Worm (Caenorhabditis elegans) whole organism, mixed stage, embryonic: Measurements from ENCODE around the gene che-12.

Experiments used
- M03D4.4 ChIP-seq: sonication (generic microtip); optimal IDR thresholded peaks from 2 replicates; lab custom pipeline; 2017; ENCODE audit warnings: mild to moderate bottlenecking, missing genetic modification characterization, missing compliant biosample characterization
- bed-3 ChIP-seq: fragments of 200-800 bp; sonication (Bioruptor generic); optimal IDR thresholded peaks from 3 replicates; lab custom pipeline; 2018; ENCODE audit warnings: mild to moderate bottlenecking, missing genetic modification characterization, moderate library complexity, missing compliant biosample characterization
- ceh-39 ChIP-seq: fragments of 150-350 bp; optimal IDR thresholded peaks from 2 replicates; lab custom pipeline; 2014; ENCODE audit warnings: missing biosample characterization, missing genetic modification characterization
- ceh-43 ChIP-seq: fragments of 200-800 bp; sonication (Bioruptor generic); optimal IDR thresholded peaks from 2 replicates; lab custom pipeline; 2018; ENCODE audit warnings: mild to moderate bottlenecking, missing genetic modification characterization, moderate library complexity, missing compliant biosample characterization
- ceh-83 ChIP-seq: fragments of 200-800 bp; sonication (Bioruptor generic); optimal IDR thresholded peaks from 2 replicates; lab custom pipeline; 2018; ENCODE audit warnings: mild to moderate bottlenecking, missing genetic modification characterization, missing compliant biosample characterization
- ces-1 ChIP-seq: fragments of 150-350 bp; optimal IDR thresholded peaks from 2 replicates; lab custom pipeline; 2014; ENCODE audit warnings: missing biosample characterization, missing genetic modification reagents, missing genetic modification characterization
- cnd-1 ChIP-seq: fragments of 200-800 bp; sonication (Bioruptor generic); optimal IDR thresholded peaks from 2 replicates; lab custom pipeline; 2018; ENCODE audit warnings: mild to moderate bottlenecking, missing genetic modification characterization, missing compliant biosample characterization
- drap-1 ChIP-seq: fragments of 200-800 bp; sonication (Bioruptor generic); optimal IDR thresholded peaks from 3 replicates; lab custom pipeline; 2018; ENCODE audit warnings: mild to moderate bottlenecking, missing genetic modification characterization, missing compliant biosample characterization
- elt-1 ChIP-seq: sonication (generic microtip); optimal IDR thresholded peaks from 2 replicates; lab custom pipeline; 2017; ENCODE audit warnings: missing genetic modification characterization, mild to moderate bottlenecking, missing compliant biosample characterization, antibody characterized with exemption, moderate library complexity, borderline replicate concordance; ENCODE audit not compliant: insufficient read depth
- elt-3 ChIP-seq: fragments of 150-350 bp; optimal IDR thresholded peaks from 2 replicates; lab custom pipeline; 2014; ENCODE audit warnings: missing biosample characterization, missing genetic modification characterization
- flh-1 ChIP-seq: fragments of 200-800 bp; sonication (Bioruptor generic); optimal IDR thresholded peaks from 2 replicates; lab custom pipeline; 2018; ENCODE audit warnings: mild to moderate bottlenecking, missing genetic modification characterization, moderate library complexity, missing compliant biosample characterization
- ham-2 ChIP-seq: fragments of 200-800 bp; sonication (Bioruptor generic); optimal IDR thresholded peaks from 2 replicates; lab custom pipeline; 2018; ENCODE audit warnings: mild to moderate bottlenecking, missing genetic modification characterization, missing compliant biosample characterization
- hlh-1 ChIP-seq: fragments of 150-350 bp; optimal IDR thresholded peaks from 2 replicates; lab custom pipeline; 2014; ENCODE audit warnings: missing biosample characterization, missing genetic modification reagents, missing genetic modification characterization
- lin-13 ChIP-seq: fragments of 150-350 bp; optimal IDR thresholded peaks from 2 replicates; lab custom pipeline; 2014; ENCODE audit warnings: missing biosample characterization, missing genetic modification characterization
- lin-32 ChIP-seq: fragments of 200-800 bp; sonication (Bioruptor generic); optimal IDR thresholded peaks from 2 replicates; lab custom pipeline; 2018; ENCODE audit warnings: mild to moderate bottlenecking, missing genetic modification characterization, missing compliant biosample characterization
- lsy-2 ChIP-seq: fragments of 150-350 bp; optimal IDR thresholded peaks from 2 replicates; lab custom pipeline; 2014; ENCODE audit warnings: missing biosample characterization, missing genetic modification characterization
- mab-5 ChIP-seq: fragments of 150-350 bp; optimal IDR thresholded peaks from 2 replicates; lab custom pipeline; 2014; ENCODE audit warnings: missing biosample characterization, missing genetic modification characterization
- mep-1 ChIP-seq: fragments of 150-350 bp; optimal IDR thresholded peaks from 2 replicates; lab custom pipeline; 2017; ENCODE audit warnings: missing biosample characterization, missing genetic modification reagents, missing genetic modification characterization, inconsistent platforms
- mls-2 ChIP-seq: sonication (generic microtip); optimal IDR thresholded peaks from 2 replicates; lab custom pipeline; 2016; ENCODE audit warnings: mild to moderate bottlenecking, missing genetic modification characterization, moderate library complexity, missing compliant biosample characterization
- nhr-12 ChIP-seq: fragments of 150-350 bp; optimal IDR thresholded peaks from 2 replicates; lab custom pipeline; 2014; ENCODE audit warnings: missing biosample characterization, missing genetic modification characterization
- nhr-237 ChIP-seq: fragments of 150-350 bp; optimal IDR thresholded peaks from 2 replicates; lab custom pipeline; 2014; ENCODE audit warnings: missing biosample characterization, missing genetic modification characterization
- nhr-28 ChIP-seq: fragments of 150-350 bp; optimal IDR thresholded peaks from 2 replicates; lab custom pipeline; 2014; ENCODE audit warnings: missing biosample characterization, missing genetic modification characterization
- nhr-76 ChIP-seq: sonication (generic microtip); optimal IDR thresholded peaks from 2 replicates; lab custom pipeline; 2017; ENCODE audit warnings: missing biosample characterization, missing genetic modification characterization
- pha-4 ChIP-seq: fragments of 150-350 bp; optimal IDR thresholded peaks from 2 replicates; lab custom pipeline; 2018; ENCODE audit warnings: missing biosample characterization, missing genetic modification reagents, missing genetic modification characterization
- sem-2 ChIP-seq: fragments of 200-800 bp; sonication (Bioruptor generic); optimal IDR thresholded peaks from 2 replicates; lab custom pipeline; 2018; ENCODE audit warnings: mild to moderate bottlenecking, missing genetic modification characterization, missing compliant biosample characterization
- snpc-4 ChIP-seq: fragments of 150-350 bp; optimal IDR thresholded peaks from 2 replicates; lab custom pipeline; 2014; ENCODE audit warnings: missing biosample characterization, missing genetic modification characterization
- sptf-1 ChIP-seq: sonication (generic microtip); optimal IDR thresholded peaks from 2 replicates; lab custom pipeline; 2017; ENCODE audit warnings: mild to moderate bottlenecking, missing genetic modification characterization, moderate library complexity, missing compliant biosample characterization
- tbx-8 ChIP-seq: fragments of 200-800 bp; sonication (Bioruptor generic); optimal IDR thresholded peaks from 2 replicates; lab custom pipeline; 2018; ENCODE audit warnings: mild to moderate bottlenecking, missing genetic modification characterization, moderate library complexity, missing compliant biosample characterization
- unc-120 ChIP-seq: sonication (generic microtip); optimal IDR thresholded peaks from 2 replicates; lab custom pipeline; 2017; ENCODE audit warnings: missing genetic modification characterization, missing compliant biosample characterization; ENCODE audit not compliant: poor library complexity, severe bottlenecking
- unc-39 ChIP-seq: fragments of 150-350 bp; optimal IDR thresholded peaks from 2 replicates; lab custom pipeline; 2014; ENCODE audit warnings: missing biosample characterization, missing genetic modification characterization
- unc-62 ChIP-seq: fragments of 150-350 bp; optimal IDR thresholded peaks from 2 replicates; lab custom pipeline; 2014; ENCODE audit warnings: missing biosample characterization, missing genetic modification reagents, missing genetic modification characterization
- ztf-11 ChIP-seq: fragments of 150-350 bp; optimal IDR thresholded peaks from 2 replicates; lab custom pipeline; 2014; ENCODE audit warnings: missing biosample characterization, missing genetic modification characterization

Gene che-12

DNA sequence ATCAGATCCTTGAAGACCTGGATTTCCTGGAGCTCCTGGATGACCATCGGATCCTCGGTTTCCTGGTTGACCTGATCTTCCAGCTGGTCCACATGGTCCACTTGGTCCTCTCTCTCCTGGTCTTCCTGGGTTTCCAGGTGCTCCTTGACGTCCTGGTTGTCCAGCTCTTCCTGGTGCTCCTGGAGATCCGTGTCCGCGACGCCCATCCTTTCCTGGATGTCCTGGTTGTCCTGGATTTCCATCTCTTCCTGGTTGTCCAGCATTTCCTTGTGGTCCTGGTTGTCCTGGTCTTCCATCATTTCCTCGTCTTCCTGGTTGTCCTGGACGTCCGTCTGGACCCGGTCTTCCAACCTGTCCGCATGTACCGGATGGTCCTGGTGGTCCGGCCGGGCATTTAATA lies 15.3 kb downstream of the che-12 start:
- TF ChIP-seq elt-1 (no peak), ham-2 (GFP tag; lab: Kevin White, UChicago) (no peak), ztf-11 (tag; lab: Kevin White, UChicago) (no peak), flh-1 (no peak), hlh-1 (tag; lab: Kevin White, UChicago) (no peak), ceh-43 (GFP tag; lab: Kevin White, UChicago) (no peak)

- no peak for TF ChIP-seq ceh-39 (tag; lab: Kevin White, UChicago)
- TF ChIP-seq M03D4.4 = no peak
- no peak for TF ChIP-seq cnd-1 (tag; lab: Kevin White, UChicago)
- TF ChIP-seq ceh-43 (GFP tag; lab: Kevin White, UChicago) = no peak
- TF ChIP-seq unc-39 (tag; lab: Kevin White, UChicago) = no peak
- no peak for TF ChIP-seq lsy-2 (tag; lab: Kevin White, UChicago)
- TF ChIP-seq ceh-83 = no peak
- TF ChIP-seq nhr-28 (tag; lab: Kevin White, UChicago) = no peak
- TF ChIP-seq drap-1 (GFP tag; lab: Kevin White, UChicago) = no peak
- TF ChIP-seq lin-13 (tag; lab: Kevin White, UChicago) = no peak
- TF ChIP-seq mls-2 (tag; lab: Kevin White, UChicago) = no peak
- no peak for TF ChIP-seq unc-120 (tag; lab: Kevin White, UChicago)
- TF ChIP-seq nhr-76 (tag; lab: Kevin White, UChicago) = no peak
- no peak for TF ChIP-seq mab-5 (tag; lab: Kevin White, UChicago)
- no peak for TF ChIP-seq bed-3 (GFP tag; lab: Kevin White, UChicago)
- no peak for TF ChIP-seq ham-2 (GFP tag; lab: Kevin White, UChicago)
- TF ChIP-seq hlh-1 (tag; lab: Kevin White, UChicago) = no peak
- no peak for TF ChIP-seq unc-62 (GFP tag; lab: Kevin White, UChicago)
- no peak for TF ChIP-seq ces-1 (GFP tag; lab: Kevin White, UChicago)
Observed at ce11 chrV:10289743-10290142, 17.4 kb downstream of the che-12 start, which contains the start of gene B0024.15. Gene B0024.15, plus strand, starts transcription at chrV:10290043.

DNA sequence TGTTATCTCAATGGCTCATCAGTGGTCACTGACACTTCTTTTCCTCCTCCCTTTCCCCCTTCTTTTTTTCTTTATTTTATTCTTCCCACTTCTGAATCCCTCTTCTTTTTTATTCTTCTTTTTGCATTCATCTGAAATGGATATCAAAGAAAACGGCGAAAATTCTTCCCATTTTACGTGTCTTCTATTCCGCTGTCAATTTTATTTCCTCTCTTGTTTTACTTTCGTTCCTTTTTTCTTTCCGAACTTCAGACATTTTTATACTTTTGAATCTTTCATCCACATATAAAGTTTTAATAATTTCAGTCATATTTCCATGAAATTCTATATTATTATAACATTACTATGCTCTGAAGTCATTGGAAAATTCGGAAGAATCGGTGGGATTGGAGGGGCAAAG lies 19.9 kb downstream of the che-12 start, which contains the start of gene B0024.3:
Gene B0024.3 (plus strand): TSS at position 301 of the 400 bp plus-strand sequence.
- no peak for TF ChIP-seq elt-1
- no peak for TF ChIP-seq snpc-4 (tag; lab: Kevin White, UChicago)
- TF ChIP-seq bed-3 (GFP tag; lab: Kevin White, UChicago) = no peak
- no peak for TF ChIP-seq hlh-1 (tag; lab: Kevin White, UChicago)
- TF ChIP-seq nhr-12 (tag; lab: Kevin White, UChicago) = no peak
- no peak for TF ChIP-seq ham-2 (GFP tag; lab: Kevin White, UChicago)
- no peak for TF ChIP-seq unc-39 (tag; lab: Kevin White, UChicago)
- TF ChIP-seq pha-4 (tag; lab: Kevin White, UChicago) = no peak
- TF ChIP-seq nhr-76 (tag; lab: Kevin White, UChicago) = no peak
- TF ChIP-seq lsy-2 (tag; lab: Kevin White, UChicago) = no peak
- no peak for TF ChIP-seq sem-2
- no peak for TF ChIP-seq ceh-83
- no peak for TF ChIP-seq lin-13 (tag; lab: Kevin White, UChicago)
- no peak for TF ChIP-seq ztf-11 (tag; lab: Kevin White, UChicago)
- no peak for TF ChIP-seq flh-1

ce11 chrV:10285853-10286252 lies 21.3 kb downstream of the che-12 start:
- no peak for TF ChIP-seq lin-32 (GFP tag; lab: Kevin White, UChicago)
- TF ChIP-seq lin-13 (tag; lab: Kevin White, UChicago) = no peak
- no peak for TF ChIP-seq sptf-1
- TF ChIP-seq nhr-12 (tag; lab: Kevin White, UChicago) = no peak
- TF ChIP-seq M03D4.4 = no peak
- TF ChIP-seq ceh-43 (GFP tag; lab: Kevin White, UChicago) = no peak
- no peak for TF ChIP-seq unc-62 (GFP tag; lab: Kevin White, UChicago)
- no peak for TF ChIP-seq ham-2 (GFP tag; lab: Kevin White, UChicago)
- TF ChIP-seq flh-1 = no peak
- no peak for TF ChIP-seq lsy-2 (tag; lab: Kevin White, UChicago)
- TF ChIP-seq nhr-237 = no peak
- TF ChIP-seq elt-3 = no peak
- TF ChIP-seq nhr-76 (tag; lab: Kevin White, UChicago) = no peak
- TF ChIP-seq mep-1 (tag; lab: Kevin White, UChicago) = no peak
- TF ChIP-seq nhr-28 (tag; lab: Kevin White, UChicago) = no peak
- no peak for TF ChIP-seq tbx-8 (GFP tag; lab: Kevin White, UChicago)
- TF ChIP-seq ztf-11 (tag; lab: Kevin White, UChicago) = no peak
- TF ChIP-seq, all 35 proteins: peak for 0
